Fruit fly (Drosophila melanogaster) whole organism, prepupa: ENCODE results near the gene RPA1.

Experiments
- Blimp-1 ChIP-seq: fragments of 200-800 bp; sonication (Bioruptor generic); optimal IDR thresholded peaks from 3 replicates; lab custom pipeline; 2017; ENCODE audit warnings: missing biosample characterization, missing genetic modification characterization, mild to moderate bottlenecking, moderate library complexity, missing genetic modification reagents
- CG10631 ChIP-seq: fragments of 200-800 bp; sonication (Bioruptor generic); optimal IDR thresholded peaks from 2 replicates; lab custom pipeline; 2016; ENCODE audit warnings: missing biosample characterization, missing genetic modification characterization
- CG10669 ChIP-seq: fragments of 200-800 bp; sonication (Bioruptor generic); optimal IDR thresholded peaks from 3 replicates; lab custom pipeline; 2018; ENCODE audit warnings: missing biosample characterization, mild to moderate bottlenecking, missing genetic modification characterization, moderate library complexity
- CG11294 ChIP-seq: fragments of 200-800 bp; sonication (Bioruptor generic); IDR thresholded peaks from 2 replicates; pipeline ENCODE4 v1.3.6; 2022; ENCODE audit warnings: missing biosample characterization, missing genetic modification characterization
- CG11762 ChIP-seq: fragments of 200-800 bp; sonication (Bioruptor generic); optimal IDR thresholded peaks from 3 replicates; lab custom pipeline; 2016; ENCODE audit warnings: missing biosample characterization, missing genetic modification characterization; ENCODE audit not compliant: insufficient read depth
- CG11902 ChIP-seq: fragments of 200-800 bp; sonication (Bioruptor generic); optimal IDR thresholded peaks from 3 replicates; lab custom pipeline; 2016; ENCODE audit warnings: missing biosample characterization, missing genetic modification characterization
- CG1621 ChIP-seq: fragments of 200-800 bp; sonication (Bioruptor generic); optimal IDR thresholded peaks from 3 replicates; lab custom pipeline; 2018; ENCODE audit warnings: missing biosample characterization, mild to moderate bottlenecking, missing genetic modification characterization
- CG16779 ChIP-seq: fragments of 200-800 bp; sonication (Bioruptor generic); optimal IDR thresholded peaks from 3 replicates; lab custom pipeline; 2017; ENCODE audit warnings: missing biosample characterization, mild to moderate bottlenecking, missing genetic modification characterization
- CG3032 ChIP-seq: fragments of 200-800 bp; optimal IDR thresholded peaks from 2 replicates; lab custom pipeline; 2019; ENCODE audit warnings: missing biosample characterization, mild to moderate bottlenecking, missing genetic modification characterization, moderate library complexity
- CG32006 ChIP-seq: fragments of 200-800 bp; sonication (Bioruptor generic); optimal IDR thresholded peaks from 3 replicates; lab custom pipeline; 2017; ENCODE audit warnings: missing biosample characterization, mild to moderate bottlenecking, missing genetic modification characterization
- CG34406 ChIP-seq: fragments of 200-800 bp; sonication (Bioruptor generic); optimal IDR thresholded peaks from 3 replicates; lab custom pipeline; 2016; ENCODE audit warnings: missing biosample characterization, missing genetic modification characterization
- CG3919 ChIP-seq: fragments of 200-800 bp; sonication (Bioruptor generic); optimal IDR thresholded peaks from 3 replicates; lab custom pipeline; 2016; ENCODE audit warnings: missing biosample characterization, missing genetic modification characterization
- CG6163 ChIP-seq: fragments of 200-800 bp; sonication (Bioruptor generic); IDR thresholded peaks from 3 replicates; pipeline ENCODE4 v1.3.6; 2022; ENCODE audit warnings: missing biosample characterization, missing genetic modification characterization
- CG6276 ChIP-seq: fragments of 200-800 bp; sonication (Bioruptor generic); optimal IDR thresholded peaks from 2 replicates; lab custom pipeline; 2017; ENCODE audit warnings: missing biosample characterization, mild to moderate bottlenecking, missing genetic modification characterization
- CG6792 ChIP-seq: fragments of 200-800 bp; sonication (Bioruptor generic); optimal IDR thresholded peaks from 3 replicates; lab custom pipeline; 2016; ENCODE audit warnings: missing biosample characterization, missing genetic modification characterization
- CG7368 ChIP-seq: fragments of 200-800 bp; sonication (Bioruptor generic); optimal IDR thresholded peaks from 3 replicates; lab custom pipeline; 2016; ENCODE audit warnings: missing biosample characterization, missing genetic modification characterization
- CG8119 ChIP-seq: fragments of 200-800 bp; sonication (Bioruptor generic); IDR thresholded peaks from 3 replicates; pipeline ENCODE4 v1.3.6; 2022; ENCODE audit warnings: missing biosample characterization, missing genetic modification characterization
- CG8632 ChIP-seq: fragments of 200-800 bp; sonication (Bioruptor generic); optimal IDR thresholded peaks from 3 replicates; lab custom pipeline; 2016; ENCODE audit warnings: missing biosample characterization, missing genetic modification characterization
- CG9139 ChIP-seq: fragments of 200-800 bp; sonication (Bioruptor generic); optimal IDR thresholded peaks from 3 replicates; lab custom pipeline; 2017; ENCODE audit warnings: missing biosample characterization, mild to moderate bottlenecking, missing genetic modification characterization
- Eip75B ChIP-seq: fragments of 200-800 bp; sonication (Bioruptor generic); optimal IDR thresholded peaks from 3 replicates; lab custom pipeline; 2016; ENCODE audit warnings: missing biosample characterization, missing genetic modification characterization
- Eip78C ChIP-seq: fragments of 200-800 bp; sonication (Bioruptor generic); peaks from one replicate; lab custom pipeline; 2016; ENCODE audit warnings: missing biosample characterization, missing genetic modification characterization
- Eip93F ChIP-seq: fragments of 200-800 bp; sonication (Bioruptor generic); optimal IDR thresholded peaks from 2 replicates; lab custom pipeline; 2016; ENCODE audit warnings: missing biosample characterization, mild to moderate bottlenecking, missing genetic modification characterization
- Ets21C ChIP-seq: fragments of 200-800 bp; sonication (Bioruptor generic); optimal IDR thresholded peaks from 3 replicates; lab custom pipeline; 2016; ENCODE audit warnings: missing biosample characterization, missing genetic modification characterization
- Ets96B ChIP-seq: fragments of 200-800 bp; optimal IDR thresholded peaks from 2 replicates; lab custom pipeline; 2019; ENCODE audit warnings: missing biosample characterization, mild to moderate bottlenecking, missing genetic modification characterization, moderate library complexity
- Gug ChIP-seq: fragments of 200-800 bp; sonication (Bioruptor generic); IDR thresholded peaks from 2 replicates; pipeline ENCODE4 v1.3.6; 2022; ENCODE audit warnings: missing biosample characterization, missing genetic modification characterization
- Hr4 ChIP-seq: fragments of 200-800 bp; sonication (Bioruptor generic); optimal IDR thresholded peaks from 3 replicates; lab custom pipeline; 2016; ENCODE audit warnings: missing biosample characterization, missing genetic modification characterization
- Met ChIP-seq: fragments of 200-800 bp; sonication (Bioruptor generic); optimal IDR thresholded peaks from 3 replicates; lab custom pipeline; 2016; ENCODE audit warnings: missing biosample characterization, missing genetic modification characterization
- OdsH ChIP-seq: fragments of 200-800 bp; sonication (Bioruptor generic); optimal IDR thresholded peaks from 3 replicates; lab custom pipeline; 2016; ENCODE audit warnings: missing biosample characterization, missing genetic modification characterization
- Sox102F ChIP-seq: fragments of 200-800 bp; sonication (Bioruptor generic); optimal IDR thresholded peaks from 2 replicates; lab custom pipeline; 2016; ENCODE audit warnings: missing biosample characterization, mild to moderate bottlenecking, missing genetic modification characterization
- Sox14 ChIP-seq: fragments of 200-800 bp; sonication (Bioruptor generic); optimal IDR thresholded peaks from 3 replicates; lab custom pipeline; 2016; ENCODE audit warnings: missing biosample characterization, missing genetic modification characterization
- achi ChIP-seq: fragments of 200-800 bp; sonication (Bioruptor generic); optimal IDR thresholded peaks from 3 replicates; lab custom pipeline; 2016; ENCODE audit warnings: missing biosample characterization, missing genetic modification characterization
- acj6 ChIP-seq: fragments of 200-800 bp; sonication (Bioruptor generic); optimal IDR thresholded peaks from 3 replicates; lab custom pipeline; 2016; ENCODE audit warnings: missing biosample characterization, missing genetic modification characterization
- dac ChIP-seq: fragments of 200-800 bp; sonication (Bioruptor generic); optimal IDR thresholded peaks from 2 replicates; lab custom pipeline; 2017; ENCODE audit warnings: missing biosample characterization, mild to moderate bottlenecking, missing genetic modification characterization
- dsx ChIP-seq: fragments of 200-800 bp; optimal IDR thresholded peaks from 3 replicates; lab custom pipeline; 2019; ENCODE audit warnings: missing biosample characterization, mild to moderate bottlenecking, missing genetic modification characterization, moderate library complexity; ENCODE audit not compliant: poor library complexity, severe bottlenecking
- esn ChIP-seq: fragments of 200-800 bp; sonication (Bioruptor generic); optimal IDR thresholded peaks from 2 replicates; lab custom pipeline; 2016; ENCODE audit warnings: missing biosample characterization, mild to moderate bottlenecking, missing genetic modification characterization, moderate library complexity
- fd59A ChIP-seq: fragments of 200-800 bp; sonication (Bioruptor generic); optimal IDR thresholded peaks from 2 replicates; lab custom pipeline; 2017; ENCODE audit warnings: missing biosample characterization, mild to moderate bottlenecking, missing genetic modification characterization, missing genetic modification reagents
- fkh ChIP-seq: fragments of 200-800 bp; sonication (Bioruptor generic); optimal IDR thresholded peaks from 3 replicates; lab custom pipeline; 2017; ENCODE audit warnings: missing biosample characterization, mild to moderate bottlenecking, missing genetic modification characterization, moderate library complexity
- net ChIP-seq: fragments of 200-800 bp; sonication (Bioruptor generic); optimal IDR thresholded peaks from 3 replicates; lab custom pipeline; 2016; ENCODE audit warnings: missing biosample characterization, missing genetic modification characterization
- pdm3 ChIP-seq: fragments of 200-800 bp; sonication (Bioruptor generic); optimal IDR thresholded peaks from 3 replicates; lab custom pipeline; 2016; ENCODE audit warnings: missing biosample characterization, missing genetic modification characterization
- spab ChIP-seq: fragments of 200-800 bp; sonication (Bioruptor generic); optimal IDR thresholded peaks from 2 replicates; lab custom pipeline; 2017; ENCODE audit warnings: missing biosample characterization, mild to moderate bottlenecking, missing genetic modification characterization, missing genetic modification reagents
- vri ChIP-seq: fragments of 200-800 bp; sonication (Bioruptor generic); optimal IDR thresholded peaks from 3 replicates; lab custom pipeline; 2016; ENCODE audit warnings: missing biosample characterization, mild to moderate bottlenecking, missing genetic modification characterization

RPA1 gene

dm6 chr3R:8243720-8244119, 20.5 kb downstream of the RPA1 start, which contains the start of the genes CG9636, CG18749 and CG33722 (continued):
- peak; percentile 11 for TF ChIP-seq CG11762 (GFP tag; lab: Kevin White, UChicago)
- TF ChIP-seq dac (GFP tag; lab: Kevin White, UChicago): no peak
- TF ChIP-seq CG6276 (GFP tag; lab: Kevin White, UChicago): no peak
- TF ChIP-seq Hr4 (GFP tag; lab: Kevin White, UChicago): peak; percentile 70
- TF ChIP-seq Ets96B: peak; percentile 61
- peak; percentile 53 for TF ChIP-seq CG1621 (tag; lab: Kevin White, UChicago)
- TF ChIP-seq Ets21C (GFP tag; lab: Kevin White, UChicago): peak; percentile 51
- peak; percentile 72 for TF ChIP-seq CG3919 (GFP tag; lab: Kevin White, UChicago)
- TF ChIP-seq fd59A (GFP tag; lab: Kevin White, UChicago): no peak
- TF ChIP-seq Eip75B (GFP tag; lab: Kevin White, UChicago): no peak
- no peak for TF ChIP-seq achi (GFP tag; lab: Kevin White, UChicago)
- TF ChIP-seq net: no peak
- peak; percentile 68 for TF ChIP-seq OdsH
- TF ChIP-seq CG7368: peak; percentile 42
- TF ChIP-seq CG16779: no peak
- TF ChIP-seq CG11294 (GFP tag; lab: Robert Waterston, UW): no peak
- TF ChIP-seq Gug (GFP tag; lab: Robert Waterston, UW): no peak
- peak; percentile 46 for TF ChIP-seq dsx
- TF ChIP-seq CG34406 (GFP tag; lab: Kevin White, UChicago): peak; percentile 51
- no peak for TF ChIP-seq vri
- TF ChIP-seq esn (GFP tag; lab: Kevin White, UChicago): peak; percentile 81
- TF ChIP-seq CG3032 (tag; lab: Kevin White, UChicago): peak; percentile 59
- peak; percentile 79 for TF ChIP-seq fkh (GFP tag; lab: Kevin White, UChicago)
- no peak for TF ChIP-seq Sox102F (GFP tag; lab: Kevin White, UChicago)
- no peak for TF ChIP-seq Met (GFP tag; lab: Kevin White, UChicago)
- TF ChIP-seq CG8632: no peak
- peak; percentile 74 for TF ChIP-seq acj6 (GFP tag; lab: Kevin White, UChicago)
- no peak; the same call in 2 of the 3 replicates for TF ChIP-seq CG8119 (GFP tag; lab: Robert Waterston, UW)
- peak; percentile 55; the same call in 2 of the 3 replicates for TF ChIP-seq CG6163 (GFP tag; lab: Robert Waterston, UW)
- TF ChIP-seq pdm3 (GFP tag; lab: Kevin White, UChicago): peak; percentile 65
- peak; percentile 56 for TF ChIP-seq CG6792
- peak; percentile 53 for TF ChIP-seq CG32006 (GFP tag; lab: Kevin White, UChicago)
- peak; percentile 99 for TF ChIP-seq Blimp-1 (GFP tag; lab: Kevin White, UChicago)
- peak; percentile 89 for TF ChIP-seq Eip78C (GFP tag; lab: Kevin White, UChicago)
- peak; percentile 75 for TF ChIP-seq Eip93F (GFP tag; lab: Kevin White, UChicago)
- no peak for TF ChIP-seq CG9139 (GFP tag; lab: Kevin White, UChicago)
- peak; percentile 26 for TF ChIP-seq CG11902 (GFP tag; lab: Kevin White, UChicago)
- TF ChIP-seq CG10631 (GFP tag; lab: Kevin White, UChicago): peak; percentile 68
- TF ChIP-seq spab (GFP tag; lab: Kevin White, UChicago): no peak
- TF ChIP-seq Sox14 (GFP tag; lab: Kevin White, UChicago): peak; percentile 65
- TF ChIP-seq, all 60 proteins: peak for 34

DNA sequence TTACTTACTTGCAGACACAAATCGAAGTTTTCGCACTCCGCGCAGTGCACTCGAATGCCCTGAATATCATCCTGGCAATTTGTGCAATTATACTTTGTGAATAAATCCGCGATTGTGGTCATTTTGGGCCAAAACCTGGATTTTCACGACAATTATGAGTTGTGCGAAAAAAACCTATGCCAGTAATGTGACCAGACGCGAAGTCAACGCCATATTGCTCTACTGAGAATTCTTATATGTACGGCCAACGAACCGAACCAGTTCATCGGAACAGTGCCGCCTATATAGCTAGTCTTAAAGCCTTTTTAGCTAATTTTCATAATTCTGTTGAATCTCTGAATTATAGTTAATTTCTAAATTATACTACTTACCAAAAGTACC, 24.0 kb downstream of the RPA1 start, which contains the start of gene Ada2b:
Gene Ada2b (minus strand): TSS at position 214 of the 381 bp plus-strand sequence.
- TF ChIP-seq CG8119 (GFP tag; lab: Robert Waterston, UW) (no peak), OdsH (no peak), dsx (peak; percentile 22), CG10669 (no peak), CG6792 (no peak)
